Worm (Caenorhabditis elegans) whole organism, late embryonic: ENCODE data around the gene R144.12.

ENCODE experiments used
- ceh-9 ChIP-seq: sonication (generic microtip); optimal IDR thresholded peaks from 2 replicates; lab custom pipeline; 2016; ENCODE audit warnings: mild to moderate bottlenecking, missing genetic modification characterization, inconsistent platforms, missing compliant biosample characterization
- madf-2 ChIP-seq: sonication (generic microtip); optimal IDR thresholded peaks from 2 replicates; lab custom pipeline; 2017; ENCODE audit warnings: missing genetic modification characterization, missing compliant biosample characterization
- nhr-11 ChIP-seq: fragments of 150-350 bp; optimal IDR thresholded peaks from 2 replicates; lab custom pipeline; 2014; ENCODE audit warnings: missing biosample characterization, missing genetic modification characterization
- pqm-1 ChIP-seq: sonication (generic microtip); optimal IDR thresholded peaks from 2 replicates; lab custom pipeline; 2016; ENCODE audit warnings: missing genetic modification characterization, missing compliant biosample characterization
- syd-9 ChIP-seq: sonication (generic microtip); optimal IDR thresholded peaks from 2 replicates; lab custom pipeline; 2016; ENCODE audit warnings: mild to moderate bottlenecking, missing genetic modification characterization, moderate library complexity, missing compliant biosample characterization
- ztf-16 ChIP-seq: sonication (generic microtip); optimal IDR thresholded peaks from 2 replicates; lab custom pipeline; 2017; ENCODE audit warnings: missing genetic modification characterization, missing compliant biosample characterization

- no peak for TF ChIP-seq syd-9 (tag; lab: Kevin White, UChicago)
- TF ChIP-seq madf-2 (tag; lab: Kevin White, UChicago), result no peak
- no peak for TF ChIP-seq nhr-11 (tag; lab: Kevin White, UChicago)
- no peak for TF ChIP-seq ztf-16
- no peak for TF ChIP-seq pqm-1 (tag; lab: Kevin White, UChicago)
- TF ChIP-seq ceh-9 (tag; lab: Kevin White, UChicago), result no peak
These were observed 22.8 kb downstream of the R144.12 start for ce11 chrIII:4983961-4984360.
